Worm (Caenorhabditis elegans): ENCODE data around the gene K09F6.11.
"Not testable (repeated sequence)": the region's sequence is repeated elsewhere in the genome, so short reads cannot be mapped to it uniquely, and the experiment has no call there.

K09F6.11 gene

ce11 chrII:2277418-2277817 lies 2.5 kb upstream of the K09F6.11 start, which contains the start of gene K09F6.15:
Gene K09F6.15, minus strand, starts transcription at chrII:2277518.
- TF ChIP-seq mxl-2 (GFP tag; conservative IDR thresholded peaks at IDR 0.05) (no peak), ceh-28 (tag; optimal IDR thresholded peaks at IDR 0.05) (no peak), unc-130 (GFP tag; optimal IDR thresholded peaks at IDR 0.05) (no peak), ztf-11 (tag; optimal IDR thresholded peaks at IDR 0.05) (no peak), set-16 (GFP tag; IDR thresholded peaks at IDR 0.05) (no peak), madf-9 (GFP tag; conservative IDR thresholded peaks at IDR 0.05) (no peak), nhr-48 (tag; optimal IDR thresholded peaks at IDR 0.05) (no peak), daf-8 (GFP tag; IDR thresholded peaks at IDR 0.05) (no peak), nhr-102 (tag; optimal IDR thresholded peaks at IDR 0.05) (no peak), pqm-1 (tag; optimal IDR thresholded peaks at IDR 0.05) (no peak), nhr-6 (tag; optimal IDR thresholded peaks at IDR 0.05) (no peak), dmd-6 (GFP tag; IDR thresholded peaks at IDR 0.05) (no peak), pha-4 (GFP tag; IDR thresholded peaks at IDR 0.05) (no peak), pha-4 (tag; optimal IDR thresholded peaks at IDR 0.05) (no peak)

DNA sequence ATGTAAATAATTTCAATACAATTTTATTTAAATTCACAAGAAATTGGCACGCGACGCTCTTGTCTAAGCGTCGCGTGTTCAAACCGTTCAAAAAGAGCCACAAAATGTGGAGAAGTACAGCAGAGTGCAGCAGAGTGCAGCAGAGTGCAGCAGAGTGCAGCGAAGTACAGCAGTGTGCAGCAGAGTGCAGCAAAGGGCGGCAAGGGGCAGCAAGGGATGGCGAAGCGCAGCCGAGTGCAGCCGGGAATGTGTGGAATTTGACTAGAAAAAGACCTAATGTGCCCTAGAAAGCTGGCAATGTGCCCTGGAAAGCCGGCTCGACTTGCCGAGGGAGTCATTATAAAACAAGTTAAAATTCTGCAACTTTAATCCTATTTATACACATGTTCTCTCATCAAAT lies 676 bp upstream of the K09F6.11 start, which contains the start of gene K09F6.6:
K09F6.6 (minus strand) TSS at position 43 of the 400 bp plus-strand sequence.
- TF ChIP-seq ZK337.2 (GFP tag; IDR thresholded peaks at IDR 0.05), result peak; percentile 27; the same call in 1 of the 2 replicates
- TF ChIP-seq mxl-2 (GFP tag; conservative IDR thresholded peaks at IDR 0.05), result no peak
- TF ChIP-seq D1046.2 (GFP tag; IDR thresholded peaks at IDR 0.05), result 0 out of 2 replicates have a peak, but pooled peaks have one; percentile 11
- no peak for TF ChIP-seq fkh-10 (GFP tag; optimal IDR thresholded peaks at IDR 0.05)
- 0 out of 2 replicates have a peak, but pooled peaks have one; percentile 47 for TF ChIP-seq F26F4.8 (GFP tag; conservative IDR thresholded peaks at IDR 0.05)
- TF ChIP-seq set-16 (GFP tag; IDR thresholded peaks at IDR 0.05), result peak; percentile 70

DNA sequence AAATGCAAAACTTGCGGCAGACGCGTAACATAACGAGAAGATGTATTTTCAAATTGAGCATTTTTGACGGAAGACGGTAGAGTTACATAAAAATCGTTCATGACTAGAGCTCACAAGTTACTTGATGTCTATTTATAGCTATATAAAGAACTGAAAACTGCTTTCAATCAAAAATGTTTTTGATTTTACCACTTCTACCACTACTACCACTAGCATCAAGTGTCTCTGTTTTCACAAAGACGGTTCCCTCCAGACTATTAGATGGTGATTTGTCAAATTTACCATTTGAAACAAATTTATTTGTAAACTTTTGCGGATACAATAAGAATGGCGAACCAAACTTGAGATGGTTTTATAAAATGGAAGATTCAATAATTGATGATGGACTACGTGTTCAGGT lies 2.7 kb downstream of the K09F6.11 start, which contains the start of gene K09F6.9:
K09F6.9 (minus strand) TSS at position 101 of the 400 bp plus-strand sequence.
- TF ChIP-seq ZK337.2 (GFP tag; IDR thresholded peaks at IDR 0.05); cey-2 (tag; optimal IDR thresholded peaks at IDR 0.05; ENCODE audit: borderline replicate concordance, insufficient read depth); php-3 (GFP tag; IDR thresholded peaks at IDR 0.05): not testable (repeated sequence)

ce11 chrII:2284703-2285102 lies 4.8 kb downstream of the K09F6.11 start:
- TF ChIP-seq egl-43 (GFP tag; IDR thresholded peaks at IDR 0.05) (no peak), unc-62 (GFP tag; optimal IDR thresholded peaks at IDR 0.05 in 1 of 2) (peak in 1 of 2 experiments; percentile 92), unc-62 (tag; optimal IDR thresholded peaks at IDR 0.05) (no peak), ctbp-1 (GFP tag; IDR thresholded peaks at IDR 0.05) (no peak)

ce11 chrII:2288798-2289197 lies 8.9 kb downstream of the K09F6.11 start, which contains the start of the genes K09F6.10 and K09F6.13:
Gene K09F6.10, minus strand, starts transcription at chrII:2288883.
Gene K09F6.13, plus strand, starts transcription at chrII:2289114.
- TF ChIP-seq unc-39 (tag; optimal IDR thresholded peaks at IDR 0.05) (no peak), nhr-6 (tag; optimal IDR thresholded peaks at IDR 0.05) (no peak), F10B5.3 (tag; optimal IDR thresholded peaks at IDR 0.05) (no peak), fkh-10 (GFP tag; optimal IDR thresholded peaks at IDR 0.05) (no peak), dmd-9 (GFP tag; IDR thresholded peaks at IDR 0.05) (no peak), nhr-111 (GFP tag; optimal IDR thresholded peaks at IDR 0.05) (no peak), lin-38 (GFP tag; IDR thresholded peaks at IDR 0.05) (no peak), ceh-44 (GFP tag; IDR thresholded peaks at IDR 0.05) (no peak), ceh-32 (tag; optimal IDR thresholded peaks at IDR 0.05; ENCODE audit: poor library complexity) (no peak), Y48G9A.11 (GFP tag; IDR thresholded peaks at IDR 0.05) (no peak), ztf-7 (tag; optimal IDR thresholded peaks at IDR 0.05) (no peak), rbr-2 (tag; optimal IDR thresholded peaks at IDR 0.05) (no peak), vab-7 (GFP tag; IDR thresholded peaks at IDR 0.05) (no peak), cey-2 (tag; optimal IDR thresholded peaks at IDR 0.05; ENCODE audit: borderline replicate concordance, insufficient read depth) (no peak), pqm-1 (tag; optimal IDR thresholded peaks at IDR 0.05) (no peak), ama-1 (optimal IDR thresholded peaks at IDR 0.05) (no peak), mep-1 (tag; optimal IDR thresholded peaks at IDR 0.05) (no peak)
